Fruit fly (Drosophila melanogaster): ENCODE data around the gene CG31668.

The CG31668 gene

dm6 chr2L:2177969-2178809 lies 27.8 kb downstream of the CG31668 start, which contains the start of gene aop (continued):
- TF ChIP-seq CG4707 (GFP tag; optimal IDR thresholded peaks at IDR 0.05) (no peak), CG10366 (GFP tag; IDR thresholded peaks at IDR 0.05) (no peak), oc (tag; optimal IDR thresholded peaks at IDR 0.05) (peak; percentile 21), CG10565 (GFP tag; optimal IDR thresholded peaks at IDR 0.05) (no peak), CG17359 (tag; optimal IDR thresholded peaks at IDR 0.05) (peak; percentile 35), CG30020 (tag; optimal IDR thresholded peaks at IDR 0.05) (no peak), lmd (GFP tag; IDR thresholded peaks at IDR 0.05) (no peak), Stat92E (GFP tag; optimal IDR thresholded peaks at IDR 0.05) (peak in 1 of 3 experiments; percentile 60), CG11504 (tag; optimal IDR thresholded peaks at IDR 0.05) (peak; percentile 22), mirr (GFP tag; optimal IDR thresholded peaks at IDR 0.05) (peak; percentile 59), CG13424 (tag; optimal IDR thresholded peaks at IDR 0.05) (no peak), shn (GFP tag; optimal IDR thresholded peaks at IDR 0.05) (no peak), CG8281 (tag; optimal IDR thresholded peaks at IDR 0.05) (no peak), dati (GFP tag; IDR thresholded peaks at IDR 0.05) (no peak), pum (GFP tag; optimal IDR thresholded peaks at IDR 0.05) (no peak), CG4404 (GFP tag; IDR thresholded peaks at IDR 0.05) (no peak), dimm (GFP tag; IDR thresholded peaks at IDR 0.05) (no peak), Poxn (GFP tag; IDR thresholded peaks at IDR 0.05) (no peak), gem (tag; optimal IDR thresholded peaks at IDR 0.05) (no peak), CG13123 (GFP tag; optimal IDR thresholded peaks at IDR 0.05) (no peak), kah (GFP tag; optimal IDR thresholded peaks at IDR 0.05) (peak; percentile 41), dan (GFP tag; IDR thresholded peaks at IDR 0.05) (no peak), CG33213 (GFP tag; optimal IDR thresholded peaks at IDR 0.05) (peak; percentile 53), cg (GFP tag; optimal IDR thresholded peaks at IDR 0.05) (peak; percentile 84), ranshi (GFP tag; IDR thresholded peaks at IDR 0.05) (no peak; the same call in 1 of the 2 replicates), fd64A (GFP tag; optimal IDR thresholded peaks at IDR 0.05) (no peak), CG10543 (GFP tag; optimal IDR thresholded peaks at IDR 0.05) (peak; percentile 46), CG10267 (tag; optimal IDR thresholded peaks at IDR 0.05) (peak; percentile 18), CG14014 (GFP tag; IDR thresholded peaks at IDR 0.05) (0 out of 2 replicates have a peak, but pooled peaks have one; percentile 5), Trl (optimal IDR thresholded peaks at IDR 0.05) (no peak), Trl (GFP tag; optimal IDR thresholded peaks at IDR 0.05) (peak; percentile 72), CG11085 (GFP tag; IDR thresholded peaks at IDR 0.05) (no peak), dmrt99B (tag; optimal IDR thresholded peaks at IDR 0.05) (peak; percentile 7), CG12744 (GFP tag; optimal IDR thresholded peaks at IDR 0.05) (no peak), grn (GFP tag; optimal IDR thresholded peaks at IDR 0.05) (no peak), BEAF-32 (GFP tag; optimal IDR thresholded peaks at IDR 0.05) (no peak), CG4282 (GFP tag; optimal IDR thresholded peaks at IDR 0.05) (no peak), dm (GFP tag; optimal IDR thresholded peaks at IDR 0.05) (no peak), Lim3 (GFP tag; IDR thresholded peaks at IDR 0.05) (no peak), CG14965 (GFP tag; optimal IDR thresholded peaks at IDR 0.05; ENCODE audit: borderline replicate concordance) (no peak), CG2875 (GFP tag; optimal IDR thresholded peaks at IDR 0.05) (no peak), CG10147 (GFP tag; optimal IDR thresholded peaks at IDR 0.05) (no peak), HmgZ (tag; optimal IDR thresholded peaks at IDR 0.05) (peak; percentile 52), Mes4 (GFP tag; optimal IDR thresholded peaks at IDR 0.05) (no peak), chinmo (GFP tag; IDR thresholded peaks at IDR 0.05; ENCODE audit: partially characterized antibody) (peak; percentile 67; the same call in 1 of the 4 replicates), NfI (GFP tag; optimal IDR thresholded peaks at IDR 0.05) (peak; percentile 28), z (GFP tag; IDR thresholded peaks at IDR 0.05) (no peak; the same call in 2 of the 3 replicates), ken (GFP tag; IDR thresholded peaks at IDR 0.05) (no peak), CG3065 (GFP tag; optimal IDR thresholded peaks at IDR 0.05) (no peak)
